Worm (Caenorhabditis elegans) whole organism, L1 larva: ENCODE measurements around the gene K01D12.8.

Experiments used
- C34B4.2 ChIP-seq: sonication (generic microtip); optimal IDR thresholded peaks from 2 replicates; lab custom pipeline; 2017; ENCODE audit warnings: mild to moderate bottlenecking, missing genetic modification characterization, missing compliant biosample characterization
- ceh-63 ChIP-seq: fragments of 200-800 bp; sonication (Bioruptor generic); optimal IDR thresholded peaks from 2 replicates; lab custom pipeline; 2018; ENCODE audit warnings: mild to moderate bottlenecking, missing genetic modification characterization, missing compliant biosample characterization
- ces-1 ChIP-seq: fragments of 150-350 bp; optimal IDR thresholded peaks from 2 replicates; lab custom pipeline; 2014; ENCODE audit warnings: missing biosample characterization, missing genetic modification reagents, missing genetic modification characterization
- ets-5 ChIP-seq: fragments of 200-800 bp; sonication (Bioruptor generic); IDR thresholded peaks from 2 replicates; pipeline ENCODE4 v1.3.6; 2022; ENCODE audit warnings: missing genetic modification characterization, missing compliant biosample characterization
- fkh-4 ChIP-seq: sonication (generic microtip); optimal IDR thresholded peaks from 2 replicates; lab custom pipeline; 2016; ENCODE audit warnings: missing compliant biosample characterization, missing genetic modification characterization, borderline replicate concordance
- lin-15B ChIP-seq: fragments of 150-350 bp; sonication (generic microtip); optimal IDR thresholded peaks from 3 replicates; lab custom pipeline; 2014; ENCODE audit warnings: missing biosample characterization, missing genetic modification characterization
- lsy-2 ChIP-seq, 2 experiments: fragments of 150-350 bp; optimal IDR thresholded peaks; 2 replicates each; lab custom pipeline; 2014; ENCODE audit warnings: missing biosample characterization in 2 of 2, missing genetic modification characterization in 2 of 2
- mef-2 ChIP-seq: fragments of 150-350 bp; optimal IDR thresholded peaks from 2 replicates; lab custom pipeline; 2014; ENCODE audit warnings: missing biosample characterization, missing genetic modification characterization
- snpc-4 ChIP-seq: fragments of 150-350 bp; optimal IDR thresholded peaks from 2 replicates; lab custom pipeline; 2014; ENCODE audit warnings: missing biosample characterization, missing genetic modification characterization
- tbx-2 ChIP-seq: sonication (generic microtip); optimal IDR thresholded peaks from 2 replicates; lab custom pipeline; 2016; ENCODE audit warnings: missing genetic modification characterization, missing compliant biosample characterization
- unc-62 ChIP-seq: fragments of 150-350 bp; optimal IDR thresholded peaks from 2 replicates; lab custom pipeline; 2014; ENCODE audit warnings: missing biosample characterization, missing genetic modification reagents, missing genetic modification characterization
- vab-15 ChIP-seq: sonication (generic microtip); optimal IDR thresholded peaks from 2 replicates; lab custom pipeline; 2017; ENCODE audit warnings: missing genotype, mild to moderate bottlenecking, missing genetic modification characterization, missing compliant biosample characterization

DNA sequence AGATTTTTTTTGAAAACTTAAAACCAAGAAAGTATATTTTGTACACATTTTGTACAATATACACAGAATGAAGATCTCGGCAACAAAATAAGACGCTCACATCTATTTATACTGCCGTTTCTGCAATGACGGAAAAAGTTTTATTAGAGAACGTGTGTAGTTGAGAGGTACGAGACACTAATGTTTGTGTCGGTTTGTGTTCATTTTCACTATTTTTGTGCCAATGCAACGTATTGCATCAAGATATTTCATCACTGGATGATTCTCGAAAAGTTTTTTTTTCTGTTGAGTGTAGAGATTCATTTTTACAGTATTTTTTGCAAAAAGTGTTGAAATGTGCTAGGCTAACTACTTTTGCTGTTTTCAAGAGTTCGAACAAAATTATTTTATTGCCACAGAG, 6.5 kb downstream of the K01D12.8 start:
- TF ChIP-seq tbx-2 (no peak), C34B4.2 (tag; lab: Kevin White, UChicago) (no peak), ceh-63 (GFP tag; lab: Kevin White, UChicago) (no peak), ets-5 (GFP tag; lab: Robert Waterston, UW) (no peak), mef-2 (tag; lab: Kevin White, UChicago) (no peak), lin-15B (tag; lab: Kevin White, UChicago) (no peak), lsy-2 (tag; optimal IDR thresholded peaks at IDR 0.05; lab: Kevin White, UChicago) (no peak), vab-15 (tag; lab: Kevin White, UChicago) (no peak), snpc-4 (tag; lab: Kevin White, UChicago) (no peak), ces-1 (GFP tag; lab: Kevin White, UChicago) (no peak), unc-62 (GFP tag; lab: Kevin White, UChicago) (no peak), fkh-4 (tag; lab: Kevin White, UChicago) (no peak)
